Fruit fly (Drosophila melanogaster) whole organism, prepupa: ENCODE measurements around the gene O-fut2.

Experiments used
- CG10631 ChIP-seq: fragments of 200-800 bp; sonication (Bioruptor generic); optimal IDR thresholded peaks from 2 replicates; lab custom pipeline; 2016; ENCODE audit warnings: missing biosample characterization, missing genetic modification characterization
- CG10669 ChIP-seq: fragments of 200-800 bp; sonication (Bioruptor generic); optimal IDR thresholded peaks from 3 replicates; lab custom pipeline; 2018; ENCODE audit warnings: missing biosample characterization, mild to moderate bottlenecking, missing genetic modification characterization, moderate library complexity
- CG11762 ChIP-seq: fragments of 200-800 bp; sonication (Bioruptor generic); optimal IDR thresholded peaks from 3 replicates; lab custom pipeline; 2016; ENCODE audit warnings: missing biosample characterization, missing genetic modification characterization; ENCODE audit not compliant: insufficient read depth
- CG11902 ChIP-seq: fragments of 200-800 bp; sonication (Bioruptor generic); optimal IDR thresholded peaks from 3 replicates; lab custom pipeline; 2016; ENCODE audit warnings: missing biosample characterization, missing genetic modification characterization
- CG1621 ChIP-seq: fragments of 200-800 bp; sonication (Bioruptor generic); optimal IDR thresholded peaks from 3 replicates; lab custom pipeline; 2018; ENCODE audit warnings: missing biosample characterization, mild to moderate bottlenecking, missing genetic modification characterization
- CG16779 ChIP-seq: fragments of 200-800 bp; sonication (Bioruptor generic); optimal IDR thresholded peaks from 3 replicates; lab custom pipeline; 2017; ENCODE audit warnings: missing biosample characterization, mild to moderate bottlenecking, missing genetic modification characterization
- CG31627 ChIP-seq: fragments of 200-800 bp; sonication (Bioruptor generic); optimal IDR thresholded peaks from 3 replicates; lab custom pipeline; 2016; ENCODE audit warnings: missing biosample characterization, missing genetic modification characterization
- CG32006 ChIP-seq: fragments of 200-800 bp; sonication (Bioruptor generic); optimal IDR thresholded peaks from 3 replicates; lab custom pipeline; 2017; ENCODE audit warnings: missing biosample characterization, mild to moderate bottlenecking, missing genetic modification characterization
- CG34406 ChIP-seq: fragments of 200-800 bp; sonication (Bioruptor generic); optimal IDR thresholded peaks from 3 replicates; lab custom pipeline; 2016; ENCODE audit warnings: missing biosample characterization, missing genetic modification characterization
- CG3919 ChIP-seq: fragments of 200-800 bp; sonication (Bioruptor generic); optimal IDR thresholded peaks from 3 replicates; lab custom pipeline; 2016; ENCODE audit warnings: missing biosample characterization, missing genetic modification characterization
- CG4318 ChIP-seq: fragments of 200-800 bp; sonication (Bioruptor generic); optimal IDR thresholded peaks from 3 replicates; lab custom pipeline; 2017; ENCODE audit warnings: missing biosample characterization, mild to moderate bottlenecking, missing genetic modification characterization
- CG6163 ChIP-seq: fragments of 200-800 bp; sonication (Bioruptor generic); IDR thresholded peaks from 3 replicates; pipeline ENCODE4 v1.3.6; 2022; ENCODE audit warnings: missing biosample characterization, missing genetic modification characterization
- CG6276 ChIP-seq: fragments of 200-800 bp; sonication (Bioruptor generic); optimal IDR thresholded peaks from 2 replicates; lab custom pipeline; 2017; ENCODE audit warnings: missing biosample characterization, mild to moderate bottlenecking, missing genetic modification characterization
- CG8119 ChIP-seq: fragments of 200-800 bp; sonication (Bioruptor generic); IDR thresholded peaks from 3 replicates; pipeline ENCODE4 v1.3.6; 2022; ENCODE audit warnings: missing biosample characterization, missing genetic modification characterization
- CG8319 ChIP-seq: fragments of 200-800 bp; sonication (Bioruptor generic); optimal IDR thresholded peaks from 3 replicates; lab custom pipeline; 2016; ENCODE audit warnings: missing biosample characterization, missing genetic modification characterization
- CG9139 ChIP-seq: fragments of 200-800 bp; sonication (Bioruptor generic); optimal IDR thresholded peaks from 3 replicates; lab custom pipeline; 2017; ENCODE audit warnings: missing biosample characterization, mild to moderate bottlenecking, missing genetic modification characterization
- Ets96B ChIP-seq: fragments of 200-800 bp; optimal IDR thresholded peaks from 2 replicates; lab custom pipeline; 2019; ENCODE audit warnings: missing biosample characterization, mild to moderate bottlenecking, missing genetic modification characterization, moderate library complexity
- Gug ChIP-seq: fragments of 200-800 bp; sonication (Bioruptor generic); IDR thresholded peaks from 2 replicates; pipeline ENCODE4 v1.3.6; 2022; ENCODE audit warnings: missing biosample characterization, missing genetic modification characterization
- Hr39 ChIP-seq: fragments of 200-800 bp; sonication (Bioruptor generic); optimal IDR thresholded peaks from 2 replicates; lab custom pipeline; 2016; ENCODE audit warnings: missing biosample characterization, missing genetic modification characterization
- Hr4 ChIP-seq: fragments of 200-800 bp; sonication (Bioruptor generic); optimal IDR thresholded peaks from 3 replicates; lab custom pipeline; 2016; ENCODE audit warnings: missing biosample characterization, missing genetic modification characterization
- OdsH ChIP-seq: fragments of 200-800 bp; sonication (Bioruptor generic); optimal IDR thresholded peaks from 3 replicates; lab custom pipeline; 2016; ENCODE audit warnings: missing biosample characterization, missing genetic modification characterization
- Smox ChIP-seq: fragments of 200-800 bp; sonication (Bioruptor generic); optimal IDR thresholded peaks from 3 replicates; lab custom pipeline; 2016; ENCODE audit warnings: missing biosample characterization, missing genetic modification characterization
- Sox14 ChIP-seq: fragments of 200-800 bp; sonication (Bioruptor generic); optimal IDR thresholded peaks from 3 replicates; lab custom pipeline; 2016; ENCODE audit warnings: missing biosample characterization, missing genetic modification characterization
- Sox15 ChIP-seq: fragments of 200-800 bp; sonication (Bioruptor generic); optimal IDR thresholded peaks from 3 replicates; lab custom pipeline; 2016; ENCODE audit warnings: missing biosample characterization, missing genetic modification characterization
- achi ChIP-seq: fragments of 200-800 bp; sonication (Bioruptor generic); optimal IDR thresholded peaks from 3 replicates; lab custom pipeline; 2016; ENCODE audit warnings: missing biosample characterization, missing genetic modification characterization
- cyc ChIP-seq: fragments of 200-800 bp; sonication (Bioruptor generic); optimal IDR thresholded peaks from 3 replicates; lab custom pipeline; 2016; ENCODE audit warnings: missing biosample characterization, missing genetic modification characterization
- dsx ChIP-seq: fragments of 200-800 bp; optimal IDR thresholded peaks from 3 replicates; lab custom pipeline; 2019; ENCODE audit warnings: missing biosample characterization, mild to moderate bottlenecking, missing genetic modification characterization, moderate library complexity; ENCODE audit not compliant: poor library complexity, severe bottlenecking
- eg ChIP-seq: fragments of 200-800 bp; sonication (Bioruptor generic); IDR thresholded peaks from 3 replicates; pipeline ENCODE4 v1.3.6; 2022; ENCODE audit warnings: missing biosample characterization, missing genetic modification characterization
- esn ChIP-seq: fragments of 200-800 bp; sonication (Bioruptor generic); optimal IDR thresholded peaks from 2 replicates; lab custom pipeline; 2016; ENCODE audit warnings: missing biosample characterization, mild to moderate bottlenecking, missing genetic modification characterization, moderate library complexity
- fd59A ChIP-seq: fragments of 200-800 bp; sonication (Bioruptor generic); optimal IDR thresholded peaks from 2 replicates; lab custom pipeline; 2017; ENCODE audit warnings: missing biosample characterization, mild to moderate bottlenecking, missing genetic modification characterization, missing genetic modification reagents
- fkh ChIP-seq: fragments of 200-800 bp; sonication (Bioruptor generic); optimal IDR thresholded peaks from 3 replicates; lab custom pipeline; 2017; ENCODE audit warnings: missing biosample characterization, mild to moderate bottlenecking, missing genetic modification characterization, moderate library complexity
- lz ChIP-seq: fragments of 200-800 bp; sonication (Bioruptor generic); optimal IDR thresholded peaks from 3 replicates; lab custom pipeline; 2016; ENCODE audit warnings: missing biosample characterization, missing genetic modification characterization
- net ChIP-seq: fragments of 200-800 bp; sonication (Bioruptor generic); optimal IDR thresholded peaks from 3 replicates; lab custom pipeline; 2016; ENCODE audit warnings: missing biosample characterization, missing genetic modification characterization
- salr ChIP-seq, 2 experiments: fragments of 200-800 bp; sonication (Bioruptor generic); optimal IDR thresholded peaks; 3 replicates each; lab custom pipeline; 2016 to 2018; ENCODE audit warnings: missing biosample characterization in 2 of 2, missing genetic modification characterization in 2 of 2, mild to moderate bottlenecking in 1 of 2
- ss ChIP-seq, 2 experiments: fragments of 200-800 bp; sonication (Bioruptor generic); optimal IDR thresholded peaks; 2 replicates in 1 of 2; 3 replicates in 1 of 2; lab custom pipeline; 2017 to 2018; ENCODE audit warnings: mild to moderate bottlenecking in 2 of 2, missing biosample characterization in 2 of 2, missing genetic modification characterization in 2 of 2, moderate library complexity in 1 of 2
- svp ChIP-seq: fragments of 200-800 bp; sonication (Bioruptor generic); peaks from one replicate; lab custom pipeline; 2016; ENCODE audit warnings: missing biosample characterization, missing genetic modification characterization
- vri ChIP-seq: fragments of 200-800 bp; sonication (Bioruptor generic); optimal IDR thresholded peaks from 3 replicates; lab custom pipeline; 2016; ENCODE audit warnings: missing biosample characterization, mild to moderate bottlenecking, missing genetic modification characterization

O-fut2 gene

DNA sequence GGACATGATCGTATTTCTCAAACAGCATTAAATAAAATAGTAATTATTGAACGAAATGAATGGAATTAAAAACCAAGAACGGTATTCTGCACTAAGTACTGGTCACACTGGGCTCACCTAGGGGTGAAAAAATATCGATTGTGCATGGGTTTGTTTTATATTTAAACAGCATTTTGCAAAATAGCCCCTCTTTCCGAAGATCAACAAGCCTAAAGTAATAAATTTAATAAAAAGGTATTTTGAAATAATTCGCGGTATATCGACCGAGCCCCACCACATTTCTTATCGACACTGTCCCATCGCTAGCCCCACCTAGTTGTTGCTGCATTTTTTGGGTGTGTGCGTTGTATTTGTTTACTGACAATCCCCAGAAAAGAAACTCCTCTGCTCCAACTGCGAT is 4.8 kb upstream of the O-fut2 start, which contains the start of gene pck (continued):
- TF ChIP-seq net (GFP tag; lab: Kevin White, UChicago) (peak; percentile 52), CG31627 (GFP tag; lab: Kevin White, UChicago) (peak; percentile 67), cyc (GFP tag; lab: Kevin White, UChicago) (peak; percentile 66), CG9139 (GFP tag; lab: Kevin White, UChicago) (no peak), Sox15 (GFP tag; lab: Kevin White, UChicago) (peak; percentile 8), Ets96B (tag; lab: Kevin White, UChicago) (peak; percentile 26), CG8319 (GFP tag; lab: Kevin White, UChicago) (peak; percentile 35), Sox14 (GFP tag; lab: Kevin White, UChicago) (peak; percentile 71), eg (GFP tag; lab: Robert Waterston, UW) (peak; percentile 77), CG4318 (GFP tag; lab: Kevin White, UChicago) (no peak), CG6276 (GFP tag; lab: Kevin White, UChicago) (no peak), CG32006 (no peak)
- TF ChIP-seq, all 60 proteins: peak for 34

DNA sequence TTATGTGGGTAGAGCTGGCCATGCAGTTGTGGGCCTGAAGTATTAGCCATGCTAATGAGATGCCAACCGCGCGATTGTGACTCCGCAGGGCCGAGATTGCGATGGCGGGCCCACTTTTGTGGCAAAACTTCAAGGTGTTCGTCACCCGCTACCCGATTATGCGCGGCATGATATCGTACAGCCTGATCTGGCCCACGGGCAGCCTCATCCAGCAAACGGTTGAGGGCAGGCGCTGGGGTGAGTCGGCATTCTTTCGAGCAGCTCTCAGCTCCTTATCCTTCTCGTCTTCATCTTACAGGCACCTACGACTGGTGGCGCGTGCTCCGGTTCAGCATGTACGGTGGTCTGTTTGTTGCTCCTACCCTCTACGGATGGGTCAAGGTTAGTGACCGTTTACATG is 3.9 kb upstream of the O-fut2 start, which contains the start of gene CG32808:
Gene CG32808 (minus strand): TSS at position 101 of the 400 bp plus-strand sequence.
- TF ChIP-seq salr (GFP tag; optimal IDR thresholded peaks at IDR 0.05; lab: Kevin White, UChicago): no peak
- no peak for TF ChIP-seq CG10631
- no peak for TF ChIP-seq CG6163 (GFP tag; lab: Robert Waterston, UW)
- TF ChIP-seq esn (GFP tag; lab: Kevin White, UChicago): no peak
- TF ChIP-seq lz (GFP tag; lab: Kevin White, UChicago): no peak
- no peak for TF ChIP-seq vri (GFP tag; lab: Kevin White, UChicago)
- TF ChIP-seq ss (GFP tag; optimal IDR thresholded peaks at IDR 0.05; lab: Kevin White, UChicago): no peak
- TF ChIP-seq CG10669 (GFP tag; lab: Kevin White, UChicago): no peak
- no peak for TF ChIP-seq OdsH (GFP tag; lab: Kevin White, UChicago)
- TF ChIP-seq CG8319 (GFP tag; lab: Kevin White, UChicago): no peak
- no peak for TF ChIP-seq dsx
- no peak for TF ChIP-seq cyc (GFP tag; lab: Kevin White, UChicago)

DNA sequence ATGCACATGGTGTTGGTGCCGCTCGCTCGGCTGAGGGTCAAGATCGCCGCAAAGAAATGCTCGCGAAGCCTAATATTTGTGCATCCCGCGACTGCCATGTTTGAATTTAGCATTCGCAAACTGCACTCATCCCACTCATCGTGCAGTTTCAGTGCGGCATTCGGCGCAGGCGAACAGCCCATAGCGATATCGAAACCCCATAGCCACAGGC is 1.5 kb upstream of the O-fut2 start, which contains the start of gene CG14778:
Gene CG14778 (plus strand): TSS at position 112 of the 211 bp plus-strand sequence.
- TF ChIP-seq fd59A (GFP tag; lab: Kevin White, UChicago) (no peak), CG10631 (no peak), CG34406 (GFP tag; lab: Kevin White, UChicago) (no peak), eg (GFP tag; lab: Robert Waterston, UW) (no peak), CG8119 (GFP tag; lab: Robert Waterston, UW) (no peak), Hr4 (GFP tag; lab: Kevin White, UChicago) (no peak), CG1621 (no peak), CG32006 (no peak), CG16779 (tag; lab: Kevin White, UChicago) (no peak), CG11902 (GFP tag; lab: Kevin White, UChicago) (no peak), achi (GFP tag; lab: Kevin White, UChicago) (no peak), CG6163 (GFP tag; lab: Robert Waterston, UW) (no peak), Hr39 (no peak), CG11762 (no peak), fkh (GFP tag; lab: Kevin White, UChicago) (no peak), Gug (GFP tag; lab: Robert Waterston, UW) (no peak), svp (GFP tag; lab: Kevin White, UChicago) (no peak), Sox14 (GFP tag; lab: Kevin White, UChicago) (no peak), CG3919 (GFP tag; lab: Kevin White, UChicago) (no peak), Smox (no peak)
